Worm (Caenorhabditis elegans): ENCODE data around the gene F36H9.10.

The F36H9.10 gene

DNA sequence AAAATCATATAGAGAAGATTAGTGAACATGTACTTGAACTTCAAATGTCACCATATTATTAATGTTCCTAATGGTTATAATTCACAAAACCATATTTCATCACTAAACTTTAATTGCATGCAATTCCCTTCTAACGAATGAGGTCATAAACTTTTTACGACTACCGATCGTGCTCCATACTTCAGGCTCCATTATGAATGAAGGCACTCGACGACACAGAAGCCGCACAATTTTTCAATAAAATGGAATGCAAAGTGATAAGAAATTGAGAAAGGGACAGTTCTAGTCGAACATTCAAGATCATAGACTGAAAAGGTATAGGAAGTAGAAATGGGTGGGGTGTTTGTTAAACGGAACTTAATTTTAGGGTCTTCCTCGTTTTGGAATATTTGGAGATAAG is 41.9 kb upstream of the F36H9.10 start:
- no peak for TF ChIP-seq sea-2 (GFP tag; optimal IDR thresholded peaks at IDR 0.05)
- no peak for TF ChIP-seq fkh-10 (GFP tag; optimal IDR thresholded peaks at IDR 0.05)
- no peak for TF ChIP-seq jun-1 (tag; optimal IDR thresholded peaks at IDR 0.05)
- TF ChIP-seq nhr-25 (tag; optimal IDR thresholded peaks at IDR 0.05) = no peak
- TF ChIP-seq nhr-76 (tag; optimal IDR thresholded peaks at IDR 0.05) = no peak
- no peak for TF ChIP-seq nhr-12 (tag; optimal IDR thresholded peaks at IDR 0.05)
- no peak for TF ChIP-seq aly-2 (tag; optimal IDR thresholded peaks at IDR 0.05)
- no peak for TF ChIP-seq zag-1 (tag; optimal IDR thresholded peaks at IDR 0.05)
- TF ChIP-seq ceh-28 (tag; optimal IDR thresholded peaks at IDR 0.05) = no peak
- no peak for TF ChIP-seq ztf-11 (tag; optimal IDR thresholded peaks at IDR 0.05)
- peak; percentile 7 for TF ChIP-seq pqm-1 (tag; optimal IDR thresholded peaks at IDR 0.05)
- no peak for TF ChIP-seq pha-4 (tag; optimal IDR thresholded peaks at IDR 0.05)
- TF ChIP-seq ama-1 (optimal IDR thresholded peaks at IDR 0.05) = no peak
- TF ChIP-seq egl-5 (tag; optimal IDR thresholded peaks at IDR 0.05) = no peak
- TF ChIP-seq elt-2 (tag; optimal IDR thresholded peaks at IDR 0.05) = peak; percentile 64

DNA sequence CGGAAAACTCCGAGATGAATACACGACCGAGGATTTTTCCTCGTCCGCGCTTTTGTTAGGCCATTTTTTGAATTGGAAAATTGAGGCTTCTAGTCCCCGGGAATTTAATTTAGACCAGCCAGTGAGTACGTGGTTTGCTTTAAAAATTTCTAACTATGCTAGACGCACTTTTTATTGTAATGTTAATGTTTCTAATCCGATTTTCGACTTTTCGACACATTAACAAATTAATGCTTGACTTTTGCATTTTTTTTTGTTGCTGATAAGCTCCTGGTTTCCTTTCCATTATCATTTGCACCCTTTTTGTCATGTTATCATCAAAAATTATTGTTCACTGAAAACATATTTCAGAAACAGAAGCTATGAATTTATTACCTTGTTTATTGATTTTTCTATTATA is 41.1 kb upstream of the F36H9.10 start, which contains the start of gene clec-204:
Gene clec-204, plus strand, starts transcription at position 301 of the 400 bp plus-strand sequence.
- TF ChIP-seq ztf-11 (tag; optimal IDR thresholded peaks at IDR 0.05) (no peak), elt-2 (tag; optimal IDR thresholded peaks at IDR 0.05) (peak; percentile 45)

DNA sequence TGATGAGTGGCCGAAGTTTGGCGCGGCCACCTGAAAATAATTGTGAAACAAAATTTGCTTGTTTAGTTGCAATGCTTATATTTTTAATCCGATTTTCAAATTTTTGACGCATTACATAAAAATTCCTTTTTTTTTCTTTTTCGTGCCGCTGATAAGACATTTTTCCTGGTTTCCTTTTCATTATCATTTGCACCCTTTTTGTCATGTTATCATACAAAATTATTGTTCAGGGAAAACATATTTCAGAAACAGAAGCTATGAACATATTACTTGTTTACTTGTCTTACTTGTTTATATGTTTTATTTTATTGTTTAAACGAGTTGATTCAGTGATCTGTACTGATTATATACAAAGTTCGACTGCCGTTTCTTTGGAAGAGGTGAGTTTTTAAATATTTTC is 37.3 kb upstream of the F36H9.10 start, which contains the start of gene clec-205:
Gene clec-205, plus strand, starts transcription at position 212 of the 400 bp plus-strand sequence.
- TF ChIP-seq sea-2 (GFP tag; optimal IDR thresholded peaks at IDR 0.05) = no peak
- no peak for TF ChIP-seq nhr-67 (tag; optimal IDR thresholded peaks at IDR 0.05)
- no peak for TF ChIP-seq pqm-1 (tag; optimal IDR thresholded peaks at IDR 0.05)
- no peak for TF ChIP-seq unc-62 (GFP tag; optimal IDR thresholded peaks at IDR 0.05)
- peak; percentile 60 for TF ChIP-seq elt-2 (tag; optimal IDR thresholded peaks at IDR 0.05)

DNA sequence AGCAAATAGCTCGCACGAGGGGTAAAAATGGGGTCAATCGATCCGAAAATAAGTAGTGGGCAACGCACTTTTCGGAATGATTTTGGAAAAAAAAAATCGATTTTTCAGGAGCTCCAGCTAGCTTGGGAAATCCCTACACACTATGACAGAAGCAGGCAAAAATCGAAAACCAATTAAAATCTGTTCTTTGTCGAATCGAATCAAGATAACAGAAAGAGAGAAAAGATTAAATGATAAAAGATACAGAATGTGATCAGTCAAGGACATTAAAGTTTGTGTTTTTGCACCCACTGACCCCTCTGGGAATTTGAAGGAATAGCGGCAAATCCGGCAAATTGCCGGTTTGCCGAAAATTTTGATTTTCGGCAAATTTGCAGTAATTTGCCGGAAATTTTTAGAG is 30.6 kb upstream of the F36H9.10 start:
- no peak for TF ChIP-seq ceh-82 (tag; optimal IDR thresholded peaks at IDR 0.05)
- TF ChIP-seq egl-27 (tag; optimal IDR thresholded peaks at IDR 0.05) = no peak
- no peak for TF ChIP-seq nhr-11 (tag; optimal IDR thresholded peaks at IDR 0.05)
- no peak for TF ChIP-seq elt-3 (tag; optimal IDR thresholded peaks at IDR 0.05)
- no peak for TF ChIP-seq fos-1 (tag; optimal IDR thresholded peaks at IDR 0.05)
- no peak for TF ChIP-seq ceh-16 (tag; optimal IDR thresholded peaks at IDR 0.05)
- TF ChIP-seq jun-1 (tag; optimal IDR thresholded peaks at IDR 0.05) = no peak
- TF ChIP-seq nfya-1 (tag; optimal IDR thresholded peaks at IDR 0.05; ENCODE audit: insufficient read depth) = no peak
- TF ChIP-seq nhr-237 (tag; optimal IDR thresholded peaks at IDR 0.05) = no peak
- TF ChIP-seq aly-2 (tag; optimal IDR thresholded peaks at IDR 0.05) = no peak
- TF ChIP-seq fkh-2 (tag; optimal IDR thresholded peaks at IDR 0.05) = no peak
- no peak for TF ChIP-seq zag-1 (tag; optimal IDR thresholded peaks at IDR 0.05)
- TF ChIP-seq pha-4 (tag; optimal IDR thresholded peaks at IDR 0.05) = no peak

DNA sequence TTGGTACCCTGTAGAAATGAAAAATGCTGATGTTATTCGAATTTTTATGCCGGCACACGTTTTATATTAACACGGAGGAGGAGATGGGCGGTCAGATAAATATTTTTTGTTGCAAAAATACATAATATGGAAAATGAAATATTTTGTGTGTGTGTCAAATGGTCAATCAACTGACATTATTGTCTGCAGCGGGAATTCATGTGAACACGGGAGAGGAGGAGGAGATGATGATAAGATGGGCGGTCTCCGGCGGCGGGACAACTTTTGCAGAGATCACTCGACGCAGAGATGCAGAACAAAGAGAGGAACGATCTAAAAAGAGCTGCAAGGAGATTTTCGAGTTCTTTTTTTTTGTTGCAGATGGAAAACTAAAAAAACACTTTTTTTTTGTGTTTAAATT is 26.3 kb upstream of the F36H9.10 start, which contains the start of gene dhs-13:
Gene dhs-13, minus strand, starts transcription at position 8 of the 400 bp plus-strand sequence.
- TF ChIP-seq ama-1 (optimal IDR thresholded peaks at IDR 0.05) (no peak), fkh-2 (tag; optimal IDR thresholded peaks at IDR 0.05) (no peak), zag-1 (tag; optimal IDR thresholded peaks at IDR 0.05) (no peak), eor-1 (tag; optimal IDR thresholded peaks at IDR 0.05) (no peak), sea-2 (GFP tag; optimal IDR thresholded peaks at IDR 0.05) (no peak), lin-15B (tag; optimal IDR thresholded peaks at IDR 0.05) (peak; percentile 36), daf-12 (tag; optimal IDR thresholded peaks at IDR 0.05) (no peak), lin-39 (tag; optimal IDR thresholded peaks at IDR 0.05) (no peak), unc-39 (tag; optimal IDR thresholded peaks at IDR 0.05) (no peak), elt-2 (tag; optimal IDR thresholded peaks at IDR 0.05) (peak; percentile 52), pha-4 (tag; optimal IDR thresholded peaks at IDR 0.05) (peak; percentile 47), nhr-67 (tag; optimal IDR thresholded peaks at IDR 0.05) (no peak)

DNA sequence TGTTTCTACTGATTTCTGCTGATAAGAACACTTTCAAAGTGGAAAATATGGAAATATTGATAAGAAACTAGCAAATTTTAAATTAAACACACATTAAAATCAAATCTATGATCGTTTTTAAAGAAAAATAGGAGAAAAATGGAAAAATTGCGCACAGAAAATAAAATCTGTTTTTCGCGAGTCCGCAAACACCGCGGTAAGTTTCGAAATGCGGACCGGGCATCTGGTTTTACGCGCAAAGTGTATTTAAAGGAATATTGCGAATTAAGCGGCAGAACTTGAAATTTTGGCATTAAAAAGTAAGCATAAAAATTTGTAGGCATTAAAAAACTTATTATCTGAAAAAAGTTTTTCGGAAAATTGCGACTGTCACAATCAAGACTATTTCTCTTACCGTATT is 24.9 kb upstream of the F36H9.10 start:
- TF ChIP-seq nfya-1 (tag; optimal IDR thresholded peaks at IDR 0.05; ENCODE audit: insufficient read depth) (peak; percentile 22), hmg-11 (tag; optimal IDR thresholded peaks at IDR 0.05) (peak; percentile 32), pqm-1 (tag; optimal IDR thresholded peaks at IDR 0.05) (no peak), elt-2 (tag; optimal IDR thresholded peaks at IDR 0.05) (peak; percentile 27)

Measured in whole organism, L3 larva.